Worm (Caenorhabditis elegans): ENCODE measurements around the gene W02H5.8.

DNA sequence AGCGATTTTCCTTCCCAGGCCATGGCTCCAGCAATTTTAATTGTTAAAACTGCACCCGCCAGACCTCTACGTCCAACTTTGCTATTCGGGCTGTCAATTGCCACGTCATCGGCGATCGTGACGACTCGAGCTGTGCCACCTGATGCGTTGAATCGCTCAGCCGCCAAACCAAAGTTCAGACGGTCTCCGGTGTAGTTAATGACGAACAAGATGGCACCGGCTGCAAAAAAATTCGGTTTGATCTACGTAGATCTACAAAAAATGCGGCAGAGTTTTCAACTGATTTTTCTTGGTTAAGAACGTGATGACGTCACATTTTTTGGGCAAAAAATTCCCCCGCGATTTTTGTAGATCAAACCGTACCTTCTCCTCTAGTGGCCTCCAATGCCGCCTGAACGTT is 1.5 kb downstream of the W02H5.8 start:
- TF ChIP-seq tbx-2 (tag; optimal IDR thresholded peaks at IDR 0.05) (no peak), unc-39 (tag; optimal IDR thresholded peaks at IDR 0.05) (no peak), ceh-16 (tag; optimal IDR thresholded peaks at IDR 0.05) (no peak), mdl-1 (tag; optimal IDR thresholded peaks at IDR 0.05) (no peak), nhr-76 (tag; optimal IDR thresholded peaks at IDR 0.05) (no peak)

All from whole organism, L3 larva.